Fruit fly (Drosophila melanogaster) Kc167 (cell line): ENCODE results near the gene RIOK2.

Experiments
- Myc ChIP-seq: fragments of >200 bp; optimal IDR thresholded peaks from 2 replicates; lab custom pipeline; 2017; ENCODE audit warnings: missing external identifiers
- Sin3A ChIP-seq: fragments of >200 bp; optimal IDR thresholded peaks from 2 replicates; lab custom pipeline; 2018; ENCODE audit warnings: missing external identifiers
- h ChIP-seq: fragments of >200 bp; optimal IDR thresholded peaks from 3 replicates; lab custom pipeline; 2018; ENCODE audit warnings: missing external identifiers
- insv ChIP-seq: fragments of >200 bp; optimal IDR thresholded peaks from 3 replicates; lab custom pipeline; 2018; ENCODE audit warnings: missing external identifiers
- psq ChIP-seq: fragments of >200 bp; optimal IDR thresholded peaks from 2 replicates; lab custom pipeline; 2017; ENCODE audit warnings: missing external identifiers
- ttk ChIP-seq: sonication (Bioruptor generic); optimal IDR thresholded peaks from 2 replicates; lab custom pipeline; 2017; ENCODE audit warnings: missing external identifiers

Gene RIOK2

dm6 chr3R:25313771-25314170 lies 48.1 kb downstream of the RIOK2 start, which contains the start of gene CG31087:
Gene CG31087 (minus strand): TSS chr3R:25313833.
- no peak for TF ChIP-seq Myc
- no peak for TF ChIP-seq ttk (lab: Kevin White, UChicago)
- TF ChIP-seq psq (lab: Kevin White, UChicago), result no peak
- no peak for TF ChIP-seq insv (lab: Kevin White, UChicago)
- no peak for TF ChIP-seq Sin3A (lab: Kevin White, UChicago)
- TF ChIP-seq h (lab: Kevin White, UChicago), result no peak

- TF ChIP-seq h (lab: Kevin White, UChicago) (no peak), ttk (lab: Kevin White, UChicago) (no peak), psq (lab: Kevin White, UChicago) (no peak), Sin3A (lab: Kevin White, UChicago) (no peak), Myc (no peak), insv (lab: Kevin White, UChicago) (no peak)
These were observed 50.4 kb downstream of the RIOK2 start, which contains the start of gene CG10559 for dm6 chr3R:25316016-25316415. Gene CG10559 (minus strand): TSS chr3R:25316116.
